Worm (Caenorhabditis elegans): Measurements from ENCODE around the gene C46A5.1.

Gene C46A5.1

ce11 chrIV:7774206-7774605 is 10.5 kb downstream of the C46A5.1 start, which contains the start of the genes hcf-1 and swd-2.2 (continued):
- TF ChIP-seq pax-3 (tag; optimal IDR thresholded peaks at IDR 0.05): no peak
- TF ChIP-seq rnt-1 (tag; optimal IDR thresholded peaks at IDR 0.05): no peak
- no peak for TF ChIP-seq isw-1 (GFP tag; IDR thresholded peaks at IDR 0.05)
- TF ChIP-seq zip-4 (GFP tag; optimal IDR thresholded peaks at IDR 0.05): no peak
- TF ChIP-seq ceh-8 (GFP tag; optimal IDR thresholded peaks at IDR 0.05): no peak
- peak in 1 of 3 experiments; percentile 18 for TF ChIP-seq ceh-82 (tag; optimal IDR thresholded peaks at IDR 0.05)

ce11 chrIV:7775725-7776124 is 12.0 kb downstream of the C46A5.1 start, which contains the start of gene swd-2.1:
TSS of gene swd-2.1 (plus strand) at chrIV:7776025.
- TF ChIP-seq lin-15B (tag; optimal IDR thresholded peaks at IDR 0.05) (no peak), nhr-85 (tag) (no peak), elt-3 (tag; optimal IDR thresholded peaks at IDR 0.05) (no peak), unc-86 (tag; optimal IDR thresholded peaks at IDR 0.05) (no peak), isw-1 (GFP tag; IDR thresholded peaks at IDR 0.05) (no peak), jun-1 (tag; optimal IDR thresholded peaks at IDR 0.05) (no peak), ama-1 (optimal IDR thresholded peaks at IDR 0.05) (no peak), ets-5 (GFP tag; IDR thresholded peaks at IDR 0.05) (no peak), hpl-2 (GFP tag; optimal IDR thresholded peaks at IDR 0.05) (no peak), ceh-88 (GFP tag; IDR thresholded peaks at IDR 0.05) (no peak), nhr-19 (GFP tag; conservative IDR thresholded peaks at IDR 0.05) (no peak), fkh-4 (tag; optimal IDR thresholded peaks at IDR 0.05; ENCODE audit: borderline replicate concordance) (no peak), egl-27 (tag; optimal IDR thresholded peaks at IDR 0.05) (no peak), Y116A8C.19 (tag; optimal IDR thresholded peaks at IDR 0.05; ENCODE audit: borderline replicate concordance) (no peak), zip-4 (GFP tag; optimal IDR thresholded peaks at IDR 0.05) (no peak), nhr-237 (tag; optimal IDR thresholded peaks at IDR 0.05) (no peak), irx-1 (tag; optimal IDR thresholded peaks at IDR 0.05) (no peak)

ce11 chrIV:7778865-7779264 is 15.1 kb downstream of the C46A5.1 start, which contains the start of gene rpap-3:
TSS of gene rpap-3 (minus strand) at chrIV:7778965.
- TF ChIP-seq fkh-10 (GFP tag; optimal IDR thresholded peaks at IDR 0.05) (no peak), isw-1 (GFP tag; IDR thresholded peaks at IDR 0.05) (no peak), hlh-4 (tag; optimal IDR thresholded peaks at IDR 0.05) (no peak), aly-2 (tag; optimal IDR thresholded peaks at IDR 0.05) (no peak), egl-27 (tag; optimal IDR thresholded peaks at IDR 0.05) (no peak), vab-15 (tag; optimal IDR thresholded peaks at IDR 0.05) (no peak), ama-1 (optimal IDR thresholded peaks at IDR 0.05) (no peak), hlh-17 (GFP tag; optimal IDR thresholded peaks at IDR 0.05; ENCODE audit: borderline replicate concordance) (no peak), xbp-1 (tag; optimal IDR thresholded peaks at IDR 0.05) (no peak), snpc-4 (tag; optimal IDR thresholded peaks at IDR 0.05) (no peak), sup-37 (GFP tag; optimal IDR thresholded peaks at IDR 0.05) (no peak), nhr-28 (tag; optimal IDR thresholded peaks at IDR 0.05) (no peak), swsn-7 (tag; optimal IDR thresholded peaks at IDR 0.05) (no peak), sox-4 (tag; optimal IDR thresholded peaks at IDR 0.05) (no peak), nhr-84 (tag; optimal IDR thresholded peaks at IDR 0.05) (no peak), lin-39 (tag; optimal IDR thresholded peaks at IDR 0.05) (no peak), elt-2 (tag; optimal IDR thresholded peaks at IDR 0.05) (no peak)

ce11 chrIV:7782292-7782691 is 18.6 kb downstream of the C46A5.1 start, which contains the start of gene sec-10:
TSS of gene sec-10 (minus strand) at chrIV:7782499.
- TF ChIP-seq lin-13 (GFP tag; optimal IDR thresholded peaks at IDR 0.05) (peak; percentile 3), lin-35 (GFP tag; optimal IDR thresholded peaks at IDR 0.05) (peak in 1 of 2 experiments; percentile 12), lin-14 (GFP tag; optimal IDR thresholded peaks at IDR 0.05) (no peak)

Data from whole organism, L1 larva.